Fruit fly (Drosophila melanogaster) whole organism, embryonic: ENCODE measurements around the gene CG43796.

Source experiments
- Adf1 ChIP-seq: fragments of 200-800 bp; sonication (Bioruptor generic); IDR thresholded peaks from 2 replicates; pipeline ENCODE4 v1.3.6; 2022; ENCODE audit warnings: missing biosample characterization, missing genetic modification characterization
- Aef1 ChIP-seq: fragments of 200-800 bp; sonication (Bioruptor generic); IDR thresholded peaks from 3 replicates; pipeline ENCODE4 v1.3.6; 2022; ENCODE audit warnings: missing biosample characterization, missing genetic modification characterization
- Atf3 ChIP-seq: fragments of 200-800 bp; sonication (Bioruptor generic); optimal IDR thresholded peaks from 3 replicates; lab custom pipeline; 2016; ENCODE audit warnings: missing biosample characterization, missing genetic modification characterization
- Awh ChIP-seq: fragments of 200-800 bp; sonication (Bioruptor generic); IDR thresholded peaks from 2 replicates; pipeline ENCODE4, ENCODE4 v1.3.6; 2022; ENCODE audit warnings: missing biosample characterization, missing genetic modification characterization
- Bgb ChIP-seq: fragments of 200-800 bp; sonication (Bioruptor generic); IDR thresholded peaks from 2 replicates; pipeline ENCODE4 v1.3.6; 2022; ENCODE audit warnings: missing biosample characterization, missing genetic modification characterization; ENCODE audit not compliant: partially characterized antibody
- CG10543 ChIP-seq: fragments of 200-800 bp; sonication (Bioruptor generic); optimal IDR thresholded peaks from 3 replicates; lab custom pipeline; 2017; ENCODE audit warnings: missing biosample characterization, mild to moderate bottlenecking, missing genetic modification characterization, moderate library complexity
- CG11695 ChIP-seq: fragments of 200-800 bp; sonication (Bioruptor generic); IDR thresholded peaks from 3 replicates; pipeline ENCODE4 v1.3.6; 2022; ENCODE audit warnings: missing biosample characterization, missing genetic modification characterization
- CG12769 ChIP-seq: fragments of 200-800 bp; sonication (Bioruptor generic); optimal IDR thresholded peaks from 2 replicates; lab custom pipeline; 2019; ENCODE audit warnings: missing biosample characterization, mild to moderate bottlenecking, missing genetic modification characterization, moderate library complexity
- CG13296 ChIP-seq: fragments of 200-800 bp; sonication (Bioruptor generic); optimal IDR thresholded peaks from 3 replicates; lab custom pipeline; 2018; ENCODE audit warnings: missing biosample characterization, mild to moderate bottlenecking, missing genetic modification characterization
- CG13894 ChIP-seq: fragments of 200-800 bp; sonication (Bioruptor generic); optimal IDR thresholded peaks from 3 replicates; lab custom pipeline; 2018; ENCODE audit warnings: missing biosample characterization, mild to moderate bottlenecking, missing genetic modification characterization, moderate library complexity
- CG15269 ChIP-seq: fragments of 200-800 bp; sonication (Bioruptor generic); optimal IDR thresholded peaks from 2 replicates; lab custom pipeline; 2018; ENCODE audit warnings: missing biosample characterization, mild to moderate bottlenecking, missing genetic modification characterization, moderate library complexity
- CG15514 ChIP-seq: fragments of 200-800 bp; sonication (Bioruptor generic); optimal IDR thresholded peaks from 3 replicates; lab custom pipeline; 2017; ENCODE audit warnings: missing biosample characterization, missing genetic modification characterization, mild to moderate bottlenecking, moderate library complexity, missing genetic modification reagents
- CG2199 ChIP-seq: fragments of 200-800 bp; sonication (Bioruptor generic); IDR thresholded peaks from 3 replicates; pipeline ENCODE4 v1.3.6; 2022; ENCODE audit warnings: missing biosample characterization, missing genetic modification characterization
- CG34422 ChIP-seq: fragments of 200-800 bp; sonication (Bioruptor generic); IDR thresholded peaks from 3 replicates; pipeline ENCODE4 v1.3.6; 2022; ENCODE audit warnings: missing biosample characterization, missing genetic modification characterization
- CG3995 ChIP-seq: fragments of 200-800 bp; sonication (Bioruptor generic); optimal IDR thresholded peaks from 3 replicates; lab custom pipeline; 2016; ENCODE audit warnings: missing biosample characterization, missing genetic modification characterization
- CG42726 ChIP-seq: fragments of 200-800 bp; sonication (Bioruptor generic); IDR thresholded peaks from 2 replicates; pipeline ENCODE4 v1.3.6; 2022; ENCODE audit warnings: missing biosample characterization, missing genetic modification characterization; ENCODE audit not compliant: partially characterized antibody
- CG7556 ChIP-seq: fragments of 200-800 bp; sonication (Bioruptor generic); optimal IDR thresholded peaks from 2 replicates; lab custom pipeline; 2017; ENCODE audit warnings: missing biosample characterization, mild to moderate bottlenecking, missing genetic modification characterization
- CG7786 ChIP-seq: fragments of 200-800 bp; sonication (Bioruptor generic); optimal IDR thresholded peaks from 2 replicates; lab custom pipeline; 2016; ENCODE audit warnings: missing biosample characterization, missing genetic modification characterization
- CG9932 ChIP-seq: fragments of 200-800 bp; sonication (Bioruptor generic); IDR thresholded peaks from 2 replicates; pipeline ENCODE4 v1.3.6; 2022; ENCODE audit warnings: missing biosample characterization, missing genetic modification characterization
- Deaf1 ChIP-seq: fragments of 200-800 bp; optimal IDR thresholded peaks from 3 replicates; lab custom pipeline; 2019; ENCODE audit warnings: missing biosample characterization, mild to moderate bottlenecking, missing genetic modification characterization, moderate library complexity
- Doc3 ChIP-seq: fragments of 200-800 bp; sonication (Bioruptor generic); IDR thresholded peaks from 3 replicates; pipeline ENCODE4 v1.3.6; 2022; ENCODE audit warnings: missing biosample characterization, missing genetic modification characterization; ENCODE audit not compliant: partially characterized antibody
- Eip74EF ChIP-seq, 2 experiments: fragments of 200-800 bp in 1 of 2; fragments of >200 bp in 1 of 2; sonication (Bioruptor generic) in 1 of 2; optimal IDR thresholded peaks; 2 replicates each; lab custom pipeline; 2017 to 2019; ENCODE audit warnings: missing biosample characterization in 2 of 2, missing genetic modification characterization in 2 of 2, mild to moderate bottlenecking in 1 of 2, moderate library complexity in 1 of 2
- Hmr ChIP-seq: fragments of 200-800 bp; sonication (Bioruptor generic); optimal IDR thresholded peaks from 3 replicates; lab custom pipeline; 2017; ENCODE audit warnings: mild to moderate bottlenecking, missing biosample characterization, missing genetic modification reagents, missing genetic modification characterization
- Hr78 ChIP-seq, 2 experiments: fragments of 200-800 bp in 1 of 2; fragments of >200 bp in 1 of 2; sonication (Bioruptor generic) in 1 of 2; optimal IDR thresholded peaks; 2 replicates each; lab custom pipeline; 2017 to 2019; ENCODE audit warnings: missing biosample characterization in 2 of 2, missing genetic modification characterization in 2 of 2, mild to moderate bottlenecking in 1 of 2, moderate library complexity in 1 of 2
- Med ChIP-seq: fragments of 200-800 bp; sonication (Bioruptor generic); peaks from one replicate; lab custom pipeline; 2016; ENCODE audit warnings: missing biosample characterization, missing genetic modification characterization, mild to moderate bottlenecking, inconsistent platforms, moderate library complexity
- NFAT ChIP-seq: fragments of 200-800 bp; sonication (Bioruptor generic); IDR thresholded peaks from 2 replicates; pipeline ENCODE4 v1.3.6; 2022; ENCODE audit warnings: missing biosample characterization, missing genetic modification characterization
- Neu2 ChIP-seq: fragments of 200-800 bp; sonication (Bioruptor generic); optimal IDR thresholded peaks from 3 replicates; lab custom pipeline; 2016; ENCODE audit warnings: missing biosample characterization, missing genetic modification characterization, borderline replicate concordance
- Oaz ChIP-seq: fragments of 200-800 bp; sonication (Bioruptor generic); IDR thresholded peaks from 2 replicates; pipeline ENCODE4 v1.3.6; 2022; ENCODE audit warnings: missing biosample characterization, missing genetic modification characterization
- aop ChIP-seq: fragments of 200-800 bp; sonication (Bioruptor generic); IDR thresholded peaks from 2 replicates; pipeline ENCODE4 v1.3.6; 2022; ENCODE audit warnings: missing biosample characterization, missing genetic modification characterization
- bbx ChIP-seq: fragments of 200-800 bp; sonication (Bioruptor generic); IDR thresholded peaks from 2 replicates; pipeline ENCODE4 v1.3.6; 2022; ENCODE audit warnings: missing biosample characterization, missing genetic modification characterization; ENCODE audit not compliant: partially characterized antibody
- bowl ChIP-seq: fragments of 200-800 bp; sonication (Bioruptor generic); IDR thresholded peaks from 2 replicates; pipeline ENCODE4 v1.3.6; 2022; ENCODE audit warnings: missing biosample characterization, missing genetic modification characterization
- cad ChIP-seq: fragments of >200 bp; optimal IDR thresholded peaks from 2 replicates; lab custom pipeline; 2017; ENCODE audit warnings: missing biosample characterization, missing genetic modification characterization
- caup ChIP-seq: fragments of 200-800 bp; sonication (Bioruptor generic); optimal IDR thresholded peaks from 3 replicates; lab custom pipeline; 2017; ENCODE audit warnings: missing biosample characterization, mild to moderate bottlenecking, missing genetic modification characterization, moderate library complexity; ENCODE audit not compliant: severe bottlenecking
- chm ChIP-seq: fragments of 200-800 bp; sonication (Bioruptor generic); IDR thresholded peaks from 2 replicates; pipeline ENCODE4 v1.3.6; 2022; ENCODE audit warnings: missing biosample characterization, missing genetic modification characterization
- grn ChIP-seq: fragments of 200-800 bp; sonication (Bioruptor generic); optimal IDR thresholded peaks from 3 replicates; lab custom pipeline; 2017; ENCODE audit warnings: missing biosample characterization, missing genetic modification characterization
- lab ChIP-seq: fragments of 200-800 bp; sonication (Bioruptor generic); optimal IDR thresholded peaks from 3 replicates; lab custom pipeline; 2017; ENCODE audit warnings: missing biosample characterization, missing genetic modification characterization, mild to moderate bottlenecking, moderate library complexity, missing genetic modification reagents
- mirr ChIP-seq: fragments of 200-800 bp; sonication (Bioruptor generic); optimal IDR thresholded peaks from 3 replicates; lab custom pipeline; 2018; ENCODE audit warnings: missing biosample characterization, mild to moderate bottlenecking, missing genetic modification characterization
- otp ChIP-seq: fragments of 200-800 bp; sonication (Bioruptor generic); IDR thresholded peaks from 3 replicates; pipeline ENCODE4, ENCODE4 v1.3.6; 2022; ENCODE audit warnings: missing biosample characterization, missing genetic modification characterization
- pb ChIP-seq: fragments of 200-800 bp; sonication (Bioruptor generic); optimal IDR thresholded peaks from 3 replicates; lab custom pipeline; 2016; ENCODE audit warnings: missing biosample characterization, missing genetic modification characterization
- stc ChIP-seq: fragments of 200-800 bp; sonication (Bioruptor generic); IDR thresholded peaks from 2 replicates; pipeline ENCODE4 v1.3.6; 2022; ENCODE audit warnings: missing biosample characterization, missing genetic modification characterization
- sug ChIP-seq: fragments of 200-800 bp; optimal IDR thresholded peaks from 2 replicates; lab custom pipeline; 2019; ENCODE audit warnings: missing biosample characterization, mild to moderate bottlenecking, missing genetic modification characterization, moderate library complexity
- tio ChIP-seq: fragments of 200-800 bp; sonication (Bioruptor generic); optimal IDR thresholded peaks from 2 replicates; lab custom pipeline; 2017; ENCODE audit warnings: missing biosample characterization, missing genetic modification characterization, inconsistent platforms
- ttk ChIP-seq: fragments of 200-800 bp; sonication (Bioruptor generic); IDR thresholded peaks from 2 replicates; pipeline ENCODE4 v2.1.2; 2022; ENCODE audit warnings: missing biosample characterization, missing genetic modification characterization
- vvl ChIP-seq: fragments of 200-800 bp; sonication (Bioruptor generic); IDR thresholded peaks from 2 replicates; pipeline ENCODE4 v1.3.6; 2022; ENCODE audit warnings: missing biosample characterization, missing genetic modification characterization
- wek ChIP-seq: fragments of 200-800 bp; sonication (Bioruptor generic); optimal IDR thresholded peaks from 3 replicates; lab custom pipeline; 2018; ENCODE audit warnings: missing biosample characterization, mild to moderate bottlenecking, missing genetic modification characterization, moderate library complexity
- zfh1 ChIP-seq: fragments of 200-800 bp; sonication (Bioruptor generic); IDR thresholded peaks from 3 replicates; pipeline ENCODE4 v1.3.6; 2022; ENCODE audit warnings: missing biosample characterization, missing genetic modification characterization

CG43796 gene

dm6 chr2L:8528951-8529430 lies 46.8 kb downstream of the CG43796 start, which contains the start of gene CG17834 (continued):
- TF ChIP-seq vvl = 0 out of 2 replicates have a peak, but pooled peaks have one; percentile 26
- peak; percentile 70 for TF ChIP-seq Med
- TF ChIP-seq CG2199 (GFP tag; lab: Robert Waterston, UW) = peak; percentile 58; the same call in 1 of the 3 replicates
- no peak for TF ChIP-seq wek (GFP tag; lab: Kevin White, UChicago)
- peak in 1 of 2 experiments; percentile 33 for TF ChIP-seq Eip74EF (GFP tag; optimal IDR thresholded peaks at IDR 0.05; lab: Kevin White, UChicago)
- peak; percentile 68 for TF ChIP-seq CG3995
- TF ChIP-seq Aef1 = 0 out of 3 replicates have a peak, but pooled peaks have one; percentile 16
- TF ChIP-seq otp (GFP tag; lab: Robert Waterston, UW) = peak; percentile 70; the same call in 2 of the 3 replicates
- TF ChIP-seq Bgb (GFP tag; lab: Robert Waterston, UW) = peak; percentile 48; the same call in 1 of the 2 replicates
- no peak for TF ChIP-seq zfh1 (GFP tag; lab: Robert Waterston, UW)
- 0 out of 2 replicates have a peak, but pooled peaks have one; percentile 12 for TF ChIP-seq Oaz (GFP tag; lab: Robert Waterston, UW)
- peak; percentile 10 for TF ChIP-seq Hmr (GFP tag; lab: Kevin White, UChicago)
- TF ChIP-seq CG42726 = peak; percentile 37; the same call in 1 of the 2 replicates
- peak; percentile 7 for TF ChIP-seq CG15514 (GFP tag; lab: Kevin White, UChicago)
- no peak for TF ChIP-seq CG15269 (tag; lab: Kevin White, UChicago)
- 0 out of 2 replicates have a peak, but pooled peaks have one; percentile 16 for TF ChIP-seq CG9932
- TF ChIP-seq pb (GFP tag; lab: Kevin White, UChicago) = no peak
- TF ChIP-seq aop (GFP tag; lab: Robert Waterston, UW) = no peak
- TF ChIP-seq Awh (GFP tag; lab: Robert Waterston, UW) = no peak
- TF ChIP-seq CG11695 (GFP tag; lab: Robert Waterston, UW) = peak; percentile 30; the same call in 1 of the 3 replicates
- 0 out of 2 replicates have a peak, but pooled peaks have one; percentile 7 for TF ChIP-seq bbx
- TF ChIP-seq Neu2 = no peak
- peak; percentile 25; the same call in 1 of the 2 replicates for TF ChIP-seq stc (GFP tag; lab: Robert Waterston, UW)
- peak; percentile 61 for TF ChIP-seq CG10543 (GFP tag; lab: Kevin White, UChicago)
- no peak for TF ChIP-seq Atf3
- no peak for TF ChIP-seq cad (GFP tag; lab: Kevin White, UChicago)
- TF ChIP-seq lab = peak; percentile 71
- no peak for TF ChIP-seq CG7556 (GFP tag; lab: Kevin White, UChicago)
- peak; percentile 22; the same call in 1 of the 2 replicates for TF ChIP-seq ttk (GFP tag; lab: Robert Waterston, UW)
- TF ChIP-seq grn (GFP tag; lab: Kevin White, UChicago) = peak; percentile 20
- TF ChIP-seq mirr (GFP tag; lab: Kevin White, UChicago) = peak; percentile 80
- TF ChIP-seq caup (GFP tag; lab: Kevin White, UChicago) = peak; percentile 40
- peak; percentile 30 for TF ChIP-seq CG13296
- TF ChIP-seq NFAT (GFP tag; lab: Robert Waterston, UW) = peak; percentile 43; the same call in 1 of the 2 replicates
- TF ChIP-seq CG7786 (GFP tag; lab: Kevin White, UChicago) = no peak
- TF ChIP-seq Adf1 (GFP tag; lab: Robert Waterston, UW) = peak; percentile 22; the same call in 1 of the 2 replicates
- TF ChIP-seq CG12769 (tag; lab: Kevin White, UChicago) = peak; percentile 59
- peak in 1 of 2 experiments; percentile 85 for TF ChIP-seq Hr78 (GFP tag; optimal IDR thresholded peaks at IDR 0.05; lab: Kevin White, UChicago)
- TF ChIP-seq CG34422 (GFP tag; lab: Robert Waterston, UW) = peak; percentile 32; the same call in 1 of the 3 replicates
- no peak for TF ChIP-seq tio (GFP tag; lab: Kevin White, UChicago)
- TF ChIP-seq bowl (GFP tag; lab: Robert Waterston, UW) = 0 out of 2 replicates have a peak, but pooled peaks have one; percentile 37
- peak; percentile 59 for TF ChIP-seq CG13894 (tag; lab: Kevin White, UChicago)
- TF ChIP-seq sug = peak; percentile 68
- TF ChIP-seq Doc3 = no peak
- peak; percentile 87 for TF ChIP-seq Deaf1 (tag; lab: Kevin White, UChicago)
- peak; percentile 75 for TF ChIP-seq chm (GFP tag; lab: Robert Waterston, UW)
